Fruit fly (Drosophila melanogaster) whole organism, embryonic: ENCODE measurements around the gene Sgt1.

Experiments
- B-H2 ChIP-seq: fragments of 200-800 bp; sonication (Bioruptor generic); optimal IDR thresholded peaks from 2 replicates; lab custom pipeline; 2018; ENCODE audit warnings: missing biosample characterization, mild to moderate bottlenecking, missing genetic modification characterization
- BEAF-32 ChIP-seq: fragments of 200-800 bp; sonication (Bioruptor generic); optimal IDR thresholded peaks from 3 replicates; lab custom pipeline; 2017; ENCODE audit warnings: missing biosample characterization, missing genetic modification characterization, mild to moderate bottlenecking, moderate library complexity, missing genetic modification reagents
- CG10267 ChIP-seq: fragments of 200-800 bp; sonication (Bioruptor generic); optimal IDR thresholded peaks from 2 replicates; lab custom pipeline; 2018; ENCODE audit warnings: missing biosample characterization, mild to moderate bottlenecking, missing genetic modification characterization, moderate library complexity
- CG10274 ChIP-seq: fragments of 200-800 bp; sonication (Bioruptor generic); optimal IDR thresholded peaks from 3 replicates; lab custom pipeline; 2017; ENCODE audit warnings: missing biosample characterization, mild to moderate bottlenecking, missing genetic modification characterization
- CG12155 ChIP-seq: fragments of 200-800 bp; sonication (Bioruptor generic); optimal IDR thresholded peaks from 3 replicates; lab custom pipeline; 2016; ENCODE audit warnings: missing biosample characterization, missing genetic modification characterization
- CG12299 ChIP-seq: fragments of 200-800 bp; sonication (Bioruptor generic); optimal IDR thresholded peaks from 2 replicates; lab custom pipeline; 2018; ENCODE audit warnings: missing biosample characterization, mild to moderate bottlenecking, missing genetic modification characterization
- CG12391 ChIP-seq: fragments of 200-800 bp; sonication (Bioruptor generic); optimal IDR thresholded peaks from 3 replicates; lab custom pipeline; 2018; ENCODE audit warnings: missing biosample characterization, mild to moderate bottlenecking, missing genetic modification characterization, moderate library complexity
- CG12659 ChIP-seq: fragments of 200-800 bp; sonication (Bioruptor generic); optimal IDR thresholded peaks from 3 replicates; lab custom pipeline; 2017; ENCODE audit warnings: mild to moderate bottlenecking, missing biosample characterization, missing genetic modification reagents, missing genetic modification characterization
- CG13287 ChIP-seq: fragments of 200-800 bp; sonication (Bioruptor generic); IDR thresholded peaks from 2 replicates; pipeline ENCODE4 v1.3.6; 2022; ENCODE audit warnings: missing biosample characterization, missing genetic modification characterization; ENCODE audit not compliant: partially characterized antibody
- CG15696 ChIP-seq: fragments of 200-800 bp; sonication (Bioruptor generic); optimal IDR thresholded peaks from 2 replicates; lab custom pipeline; 2019; ENCODE audit warnings: missing biosample characterization, mild to moderate bottlenecking, missing genetic modification characterization, moderate library complexity
- CG1602 ChIP-seq: fragments of 200-800 bp; sonication (Bioruptor generic); optimal IDR thresholded peaks from 3 replicates; lab custom pipeline; 2016; ENCODE audit warnings: missing biosample characterization, missing genetic modification characterization
- CG17802 ChIP-seq: fragments of 200-800 bp; sonication (Bioruptor generic); optimal IDR thresholded peaks from 2 replicates; lab custom pipeline; 2018; ENCODE audit warnings: missing biosample characterization, mild to moderate bottlenecking, missing genetic modification characterization, moderate library complexity
- CG18011 ChIP-seq: fragments of 200-800 bp; sonication (Bioruptor generic); optimal IDR thresholded peaks from 2 replicates; lab custom pipeline; 2017; ENCODE audit warnings: missing biosample characterization, missing genetic modification characterization, mild to moderate bottlenecking, moderate library complexity, missing genotype
- CG18262 ChIP-seq: fragments of 200-800 bp; optimal IDR thresholded peaks from 3 replicates; lab custom pipeline; 2019; ENCODE audit warnings: missing biosample characterization, mild to moderate bottlenecking, missing genetic modification characterization, moderate library complexity
- CG3726 ChIP-seq: fragments of 200-800 bp; sonication (Bioruptor generic); IDR thresholded peaks from 3 replicates; pipeline ENCODE4, ENCODE4 v1.3.6; 2022; ENCODE audit warnings: missing biosample characterization, missing genetic modification characterization
- CG42726 ChIP-seq: fragments of 200-800 bp; sonication (Bioruptor generic); IDR thresholded peaks from 2 replicates; pipeline ENCODE4 v1.3.6; 2022; ENCODE audit warnings: missing biosample characterization, missing genetic modification characterization; ENCODE audit not compliant: partially characterized antibody
- CG7963 ChIP-seq: fragments of 200-800 bp; sonication (Bioruptor generic); IDR thresholded peaks from 3 replicates; pipeline ENCODE4 v1.3.6; 2022; ENCODE audit warnings: missing biosample characterization, missing genetic modification characterization; ENCODE audit not compliant: partially characterized antibody
- CG7987 ChIP-seq: fragments of 200-800 bp; sonication (Bioruptor generic); optimal IDR thresholded peaks from 2 replicates; lab custom pipeline; 2018; ENCODE audit warnings: missing biosample characterization, mild to moderate bottlenecking, missing genetic modification characterization, moderate library complexity
- CG9437 ChIP-seq: fragments of 200-800 bp; sonication (Bioruptor generic); optimal IDR thresholded peaks from 2 replicates; lab custom pipeline; 2018; ENCODE audit warnings: missing biosample characterization, mild to moderate bottlenecking, missing genetic modification characterization
- CG9727 ChIP-seq: fragments of 200-800 bp; sonication (Bioruptor generic); optimal IDR thresholded peaks from 3 replicates; lab custom pipeline; 2017; ENCODE audit warnings: missing biosample characterization, mild to moderate bottlenecking, missing genetic modification characterization
- CG9932 ChIP-seq: fragments of 200-800 bp; sonication (Bioruptor generic); IDR thresholded peaks from 2 replicates; pipeline ENCODE4 v1.3.6; 2022; ENCODE audit warnings: missing biosample characterization, missing genetic modification characterization
- CoRest ChIP-seq: fragments of 200-800 bp; sonication (Bioruptor generic); optimal IDR thresholded peaks from 3 replicates; lab custom pipeline; 2018; ENCODE audit warnings: missing biosample characterization, mild to moderate bottlenecking, missing genetic modification characterization, moderate library complexity
- Doc2 ChIP-seq: fragments of 200-800 bp; sonication (Bioruptor generic); IDR thresholded peaks from 2 replicates; pipeline ENCODE4 v1.3.6; 2022; ENCODE audit warnings: missing biosample characterization, missing genetic modification characterization
- HLHmδ ChIP-seq: fragments of 200-800 bp; sonication (Bioruptor generic); optimal IDR thresholded peaks from 2 replicates; lab custom pipeline; 2018; ENCODE audit warnings: missing biosample characterization, mild to moderate bottlenecking, missing genetic modification characterization, moderate library complexity
- Hsf ChIP-seq: fragments of 200-800 bp; sonication (Bioruptor generic); optimal IDR thresholded peaks from 3 replicates; lab custom pipeline; 2016; ENCODE audit warnings: missing biosample characterization, missing genetic modification characterization
- Med ChIP-seq: fragments of 200-800 bp; sonication (Bioruptor generic); peaks from one replicate; lab custom pipeline; 2016; ENCODE audit warnings: missing biosample characterization, missing genetic modification characterization, mild to moderate bottlenecking, inconsistent platforms, moderate library complexity
- Myb ChIP-seq: fragments of 200-800 bp; sonication (Bioruptor generic); optimal IDR thresholded peaks from 2 replicates; lab custom pipeline; 2016; ENCODE audit warnings: missing biosample characterization, missing genetic modification characterization
- NFAT ChIP-seq: fragments of 200-800 bp; sonication (Bioruptor generic); IDR thresholded peaks from 2 replicates; pipeline ENCODE4 v1.3.6; 2022; ENCODE audit warnings: missing biosample characterization, missing genetic modification characterization
- Oaz ChIP-seq: fragments of 200-800 bp; sonication (Bioruptor generic); IDR thresholded peaks from 2 replicates; pipeline ENCODE4 v1.3.6; 2022; ENCODE audit warnings: missing biosample characterization, missing genetic modification characterization
- Opbp ChIP-seq: fragments of 200-800 bp; sonication (Bioruptor generic); IDR thresholded peaks from 3 replicates; pipeline ENCODE4 v1.3.6; 2022; ENCODE audit warnings: missing biosample characterization, missing genetic modification characterization; ENCODE audit not compliant: partially characterized antibody
- amos ChIP-seq: fragments of 200-800 bp; sonication (Bioruptor generic); IDR thresholded peaks from 2 replicates; pipeline ENCODE4 v1.3.6; 2022; ENCODE audit warnings: missing biosample characterization, missing genetic modification characterization; ENCODE audit not compliant: partially characterized antibody
- az2 ChIP-seq: fragments of 200-800 bp; sonication (Bioruptor generic); optimal IDR thresholded peaks from 3 replicates; lab custom pipeline; 2016; ENCODE audit warnings: missing biosample characterization, missing genetic modification characterization
- caup ChIP-seq: fragments of 200-800 bp; sonication (Bioruptor generic); optimal IDR thresholded peaks from 3 replicates; lab custom pipeline; 2017; ENCODE audit warnings: missing biosample characterization, mild to moderate bottlenecking, missing genetic modification characterization, moderate library complexity; ENCODE audit not compliant: severe bottlenecking
- disco-r ChIP-seq: fragments of 200-800 bp; sonication (Bioruptor generic); optimal IDR thresholded peaks from 2 replicates; lab custom pipeline; 2016; ENCODE audit warnings: missing biosample characterization, missing genetic modification characterization
- emc ChIP-seq: fragments of 200-800 bp; sonication (Bioruptor generic); optimal IDR thresholded peaks from 2 replicates; lab custom pipeline; 2016; ENCODE audit warnings: missing biosample characterization, missing genetic modification characterization
- fd3F ChIP-seq: fragments of 200-800 bp; sonication (Bioruptor generic); optimal IDR thresholded peaks from 2 replicates; lab custom pipeline; 2018; ENCODE audit warnings: missing biosample characterization, mild to moderate bottlenecking, missing genetic modification characterization, moderate library complexity
- hkb ChIP-seq, 2 experiments: fragments of 200-800 bp in 1 of 2; fragments of >200 bp in 1 of 2; sonication (Bioruptor generic) in 1 of 2; IDR thresholded peaks in 1 of 2; optimal IDR thresholded peaks in 1 of 2; 2 replicates each; pipeline versions ENCODE4 v1.3.6 to Lab custom; 2017 to 2022; ENCODE audit warnings: missing biosample characterization in 1 of 2, missing genetic modification characterization in 1 of 2
- hth ChIP-seq: fragments of >200 bp; optimal IDR thresholded peaks from 2 replicates; lab custom pipeline; 2017; ENCODE audit warnings: inconsistent platforms
- kah ChIP-seq: fragments of 200-800 bp; sonication (Bioruptor generic); optimal IDR thresholded peaks from 2 replicates; lab custom pipeline; 2018; ENCODE audit warnings: missing biosample characterization, mild to moderate bottlenecking, missing genetic modification characterization
- lilli ChIP-seq: fragments of 200-800 bp; sonication (Bioruptor generic); optimal IDR thresholded peaks from 3 replicates; lab custom pipeline; 2016; ENCODE audit warnings: missing biosample characterization, missing genetic modification characterization
- mirr ChIP-seq: fragments of 200-800 bp; sonication (Bioruptor generic); optimal IDR thresholded peaks from 3 replicates; lab custom pipeline; 2018; ENCODE audit warnings: missing biosample characterization, mild to moderate bottlenecking, missing genetic modification characterization
- mld ChIP-seq: fragments of 200-800 bp; sonication (Bioruptor generic); IDR thresholded peaks from 3 replicates; pipeline ENCODE4 v1.3.6; 2022; ENCODE audit warnings: missing biosample characterization, missing genetic modification characterization; ENCODE audit not compliant: partially characterized antibody
- odd ChIP-seq: fragments of 200-800 bp; sonication (Bioruptor generic); optimal IDR thresholded peaks from 2 replicates; lab custom pipeline; 2017; ENCODE audit warnings: missing biosample characterization, mild to moderate bottlenecking, missing genetic modification characterization
- onecut ChIP-seq: fragments of 200-800 bp; sonication (Bioruptor generic); IDR thresholded peaks from 2 replicates; pipeline ENCODE4 v1.3.6; 2022; ENCODE audit warnings: missing biosample characterization, missing genetic modification characterization
- prd ChIP-seq, 3 experiments: fragments of >200 bp in 2 of 3; fragments of 200-800 bp in 1 of 3; sonication (Bioruptor generic) in 1 of 3; optimal IDR thresholded peaks in 2 of 3; IDR thresholded peaks in 1 of 3; 2 replicates in 2 of 3; 3 replicates in 1 of 3; pipeline versions ENCODE4 v1.3.6 to Lab custom; 2017 to 2022; ENCODE audit warnings: missing biosample characterization in 1 of 3, missing genetic modification characterization in 1 of 3
- sna ChIP-seq: fragments of 200-800 bp; sonication (Bioruptor generic); IDR thresholded peaks from 2 replicates; pipeline ENCODE4 v1.3.6; 2022; ENCODE audit warnings: missing biosample characterization, missing genetic modification characterization; ENCODE audit not compliant: partially characterized antibody
- twi ChIP-seq: fragments of 200-800 bp; optimal IDR thresholded peaks from 2 replicates; lab custom pipeline; 2019; ENCODE audit warnings: missing biosample characterization, mild to moderate bottlenecking, missing genetic modification characterization, moderate library complexity

Gene Sgt1

dm6 chr3R:8349449-8350115, 44.5 kb upstream of the Sgt1 start, which contains the start of gene Atg13 (continued):
- no peak for TF ChIP-seq fd3F (GFP tag; lab: Kevin White, UChicago)
- TF ChIP-seq disco-r (GFP tag; lab: Kevin White, UChicago), result no peak
- peak; percentile 31 for TF ChIP-seq CG9727 (GFP tag; lab: Kevin White, UChicago)
- TF ChIP-seq CG18262 (tag; lab: Kevin White, UChicago), result peak; percentile 30
- peak; percentile 82 for TF ChIP-seq CG42726 (GFP tag; lab: Robert Waterston, UW)
- no peak for TF ChIP-seq caup
- TF ChIP-seq Med (GFP tag; lab: Kevin White, UChicago), result peak; percentile 75
- TF ChIP-seq CG17802, result peak; percentile 59
- TF ChIP-seq CG13287 (GFP tag; lab: Robert Waterston, UW), result peak; percentile 72
- peak; percentile 36 for TF ChIP-seq CG10267 (tag; lab: Kevin White, UChicago)
- no peak for TF ChIP-seq CG18011 (GFP tag; lab: Kevin White, UChicago)
- peak; percentile 52 for TF ChIP-seq CG12391 (tag; lab: Kevin White, UChicago)
- peak; percentile 6 for TF ChIP-seq twi (tag; lab: Kevin White, UChicago)
- no peak for TF ChIP-seq mirr
- no peak for TF ChIP-seq Doc2 (GFP tag; lab: Robert Waterston, UW)
- no peak for TF ChIP-seq CG7987 (GFP tag; lab: Kevin White, UChicago)
- peak; percentile 18; the same call in 1 of the 2 replicates for TF ChIP-seq CG9932 (GFP tag; lab: Robert Waterston, UW)
- TF ChIP-seq amos, result peak; percentile 90; the same call in 1 of the 2 replicates
- peak; percentile 70 for TF ChIP-seq CoRest (tag; lab: Kevin White, UChicago)
- TF ChIP-seq odd (GFP tag; lab: Kevin White, UChicago), result no peak
- peak; percentile 85 for TF ChIP-seq Opbp (GFP tag; lab: Robert Waterston, UW)
- no peak for TF ChIP-seq emc (GFP tag; lab: Kevin White, UChicago)
- peak; percentile 31 for TF ChIP-seq Hsf (GFP tag; lab: Kevin White, UChicago)
- TF ChIP-seq az2 (GFP tag; lab: Kevin White, UChicago), result peak; percentile 16
- peak; percentile 9 for TF ChIP-seq Myb (GFP tag; lab: Kevin White, UChicago)
- TF ChIP-seq CG10274, result no peak
- TF ChIP-seq B-H2 (GFP tag; lab: Kevin White, UChicago), result peak; percentile 25
- peak; percentile 58 for TF ChIP-seq CG12659
- peak; percentile 96 for TF ChIP-seq CG9437 (GFP tag; lab: Kevin White, UChicago)
- TF ChIP-seq sna, result peak; percentile 44
- TF ChIP-seq CG7963, result peak; percentile 72
- peak; percentile 29 for TF ChIP-seq CG15696 (tag; lab: Kevin White, UChicago)
- peak; percentile 28 for TF ChIP-seq CG1602 (GFP tag; lab: Kevin White, UChicago)
- no peak for TF ChIP-seq CG12299
- TF ChIP-seq Oaz (GFP tag; lab: Robert Waterston, UW), result no peak
- no peak for TF ChIP-seq onecut (GFP tag; lab: Robert Waterston, UW)
- peak; percentile 8 for TF ChIP-seq kah
- peak; percentile 76; the same call in 2 of the 3 replicates for TF ChIP-seq mld (GFP tag; lab: Robert Waterston, UW)
- TF ChIP-seq BEAF-32 (GFP tag; lab: Kevin White, UChicago), result peak; percentile 92
- no peak for TF ChIP-seq hth (lab: Kevin White, UChicago)
- TF ChIP-seq NFAT, result peak; percentile 51; the same call in 1 of the 2 replicates
- no peak for TF ChIP-seq CG3726 (GFP tag; lab: Robert Waterston, UW)
- peak; percentile 20 for TF ChIP-seq CG12155
- TF ChIP-seq lilli (GFP tag; lab: Kevin White, UChicago), result peak; percentile 27
- TF ChIP-seq prd (optimal IDR thresholded peaks at IDR 0.05; lab: Kevin White, UChicago), result no peak
- TF ChIP-seq prd (GFP tag; IDR thresholded peaks at IDR 0.05; lab: Robert Waterston, UW), result peak; percentile 45; the same call in 2 of the 3 replicates
- peak; percentile 62 for TF ChIP-seq hkb (optimal IDR thresholded peaks at IDR 0.05; lab: Kevin White, UChicago)
- 0 out of 2 replicates have a peak, but pooled peaks have one; percentile 11 for TF ChIP-seq hkb (GFP tag; IDR thresholded peaks at IDR 0.05; lab: Robert Waterston, UW)
- TF ChIP-seq HLHmδ (GFP tag; lab: Kevin White, UChicago), result peak; percentile 45
